Fruit fly (Drosophila melanogaster) whole organism, embryonic: ENCODE results near the gene CG8065.

Experiments used
- CG10267 ChIP-seq: fragments of 200-800 bp; sonication (Bioruptor generic); optimal IDR thresholded peaks from 2 replicates; lab custom pipeline; 2018; ENCODE audit warnings: missing biosample characterization, mild to moderate bottlenecking, missing genetic modification characterization, moderate library complexity
- CG10366 ChIP-seq: fragments of 200-800 bp; sonication (Bioruptor generic); IDR thresholded peaks from 2 replicates; pipeline ENCODE4 v1.3.6; 2022; ENCODE audit warnings: missing biosample characterization, missing genetic modification characterization
- CG12104 ChIP-seq: fragments of 200-800 bp; sonication (Bioruptor generic); optimal IDR thresholded peaks from 3 replicates; lab custom pipeline; 2016; ENCODE audit warnings: missing biosample characterization, missing genetic modification characterization
- CG13296 ChIP-seq: fragments of 200-800 bp; sonication (Bioruptor generic); optimal IDR thresholded peaks from 3 replicates; lab custom pipeline; 2018; ENCODE audit warnings: missing biosample characterization, mild to moderate bottlenecking, missing genetic modification characterization
- CG1603 ChIP-seq: fragments of 200-800 bp; sonication (Bioruptor generic); optimal IDR thresholded peaks from 2 replicates; lab custom pipeline; 2019; ENCODE audit warnings: missing biosample characterization, mild to moderate bottlenecking, missing genetic modification characterization, moderate library complexity
- CG2875 ChIP-seq: fragments of 200-800 bp; sonication (Bioruptor generic); optimal IDR thresholded peaks from 2 replicates; lab custom pipeline; 2017; ENCODE audit warnings: missing biosample characterization, mild to moderate bottlenecking, missing genetic modification characterization, missing genetic modification reagents
- CG31388 ChIP-seq: fragments of 200-800 bp; sonication (Bioruptor generic); optimal IDR thresholded peaks from 2 replicates; lab custom pipeline; 2016; ENCODE audit warnings: missing biosample characterization, missing genetic modification characterization
- CG31441 ChIP-seq: fragments of 200-800 bp; sonication (Bioruptor generic); IDR thresholded peaks from 2 replicates; pipeline ENCODE4 v1.3.6; 2022; ENCODE audit warnings: missing biosample characterization, missing genetic modification characterization
- CG4360 ChIP-seq: fragments of 200-800 bp; sonication (Bioruptor generic); IDR thresholded peaks from 2 replicates; pipeline ENCODE4 v1.3.6; 2022; ENCODE audit warnings: missing biosample characterization, missing genetic modification characterization
- CG4424 ChIP-seq: fragments of 200-800 bp; sonication (Bioruptor generic); optimal IDR thresholded peaks from 3 replicates; lab custom pipeline; 2016; ENCODE audit warnings: missing biosample characterization, missing genetic modification characterization
- CG4820 ChIP-seq: fragments of 200-800 bp; sonication (Bioruptor generic); optimal IDR thresholded peaks from 3 replicates; lab custom pipeline; 2016; ENCODE audit warnings: missing biosample characterization, missing genetic modification characterization
- CG6791 ChIP-seq: fragments of 200-800 bp; sonication (Bioruptor generic); IDR thresholded peaks from 3 replicates; pipeline ENCODE4 v1.3.6; 2022; ENCODE audit warnings: missing biosample characterization, missing genetic modification characterization; ENCODE audit not compliant: partially characterized antibody
- CG6813 ChIP-seq: fragments of 200-800 bp; sonication (Bioruptor generic); optimal IDR thresholded peaks from 2 replicates; lab custom pipeline; 2017; ENCODE audit warnings: missing biosample characterization, missing genetic modification characterization, mild to moderate bottlenecking, moderate library complexity, missing genetic modification reagents
- CG7271 ChIP-seq: fragments of 200-800 bp; sonication (Bioruptor generic); optimal IDR thresholded peaks from 2 replicates; lab custom pipeline; 2018; ENCODE audit warnings: missing biosample characterization, mild to moderate bottlenecking, missing genetic modification characterization, moderate library complexity
- CG7745 ChIP-seq: fragments of 200-800 bp; sonication (Bioruptor generic); optimal IDR thresholded peaks from 2 replicates; lab custom pipeline; 2018; ENCODE audit warnings: missing biosample characterization, mild to moderate bottlenecking, missing genetic modification characterization, moderate library complexity
- CG8281 ChIP-seq: fragments of 200-800 bp; sonication (Bioruptor generic); optimal IDR thresholded peaks from 2 replicates; lab custom pipeline; 2018; ENCODE audit warnings: missing biosample characterization, mild to moderate bottlenecking, missing genetic modification characterization, moderate library complexity
- CG9797 ChIP-seq: fragments of 200-800 bp; sonication (Bioruptor generic); optimal IDR thresholded peaks from 3 replicates; lab custom pipeline; 2018; ENCODE audit warnings: missing biosample characterization, mild to moderate bottlenecking, missing genetic modification characterization
- Elba2 ChIP-seq: fragments of 200-800 bp; sonication (Bioruptor generic); optimal IDR thresholded peaks from 3 replicates; lab custom pipeline; 2016; ENCODE audit warnings: missing biosample characterization, missing genetic modification characterization
- Gsc ChIP-seq: fragments of 200-800 bp; sonication (Bioruptor generic); IDR thresholded peaks from 2 replicates; pipeline ENCODE4 v1.3.6; 2022; ENCODE audit warnings: missing biosample characterization, missing genetic modification characterization
- H15 ChIP-seq: fragments of 200-800 bp; sonication (Bioruptor generic); IDR thresholded peaks from 3 replicates; pipeline ENCODE4 v1.3.6; 2022; ENCODE audit warnings: missing biosample characterization, missing genetic modification characterization
- HLH3B ChIP-seq: fragments of 200-800 bp; sonication (Bioruptor generic); IDR thresholded peaks from 2 replicates; pipeline ENCODE4 v1.3.6; 2022; ENCODE audit warnings: missing biosample characterization, missing genetic modification characterization
- Lim3 ChIP-seq: fragments of 200-800 bp; sonication (Bioruptor generic); IDR thresholded peaks from 2 replicates; pipeline ENCODE4 v1.3.6; 2022; ENCODE audit warnings: missing biosample characterization, missing genetic modification characterization
- NC2α ChIP-seq: fragments of 200-800 bp; sonication (Bioruptor generic); optimal IDR thresholded peaks from 2 replicates; lab custom pipeline; 2016; ENCODE audit warnings: missing biosample characterization, missing genetic modification characterization
- PHDP ChIP-seq: fragments of 200-800 bp; sonication (Bioruptor generic); optimal IDR thresholded peaks from 3 replicates; lab custom pipeline; 2018; ENCODE audit warnings: missing biosample characterization, mild to moderate bottlenecking, missing genetic modification characterization, moderate library complexity
- Ravus ChIP-seq: fragments of 200-800 bp; sonication (Bioruptor generic); IDR thresholded peaks from 2 replicates; pipeline ENCODE4 v1.3.6; 2022; ENCODE audit warnings: missing biosample characterization, missing genetic modification characterization
- Ssrp ChIP-seq: fragments of 200-800 bp; sonication (Bioruptor generic); optimal IDR thresholded peaks from 2 replicates; lab custom pipeline; 2018; ENCODE audit warnings: missing biosample characterization, mild to moderate bottlenecking, missing genetic modification characterization, moderate library complexity
- btn ChIP-seq: fragments of 200-800 bp; sonication (Bioruptor generic); optimal IDR thresholded peaks from 2 replicates; lab custom pipeline; 2016; ENCODE audit warnings: missing biosample characterization, missing genetic modification characterization
- caup ChIP-seq: fragments of 200-800 bp; sonication (Bioruptor generic); optimal IDR thresholded peaks from 3 replicates; lab custom pipeline; 2017; ENCODE audit warnings: missing biosample characterization, mild to moderate bottlenecking, missing genetic modification characterization, moderate library complexity; ENCODE audit not compliant: severe bottlenecking
- crc ChIP-seq: fragments of 200-800 bp; sonication (Bioruptor generic); optimal IDR thresholded peaks from 2 replicates; lab custom pipeline; 2016; ENCODE audit warnings: missing biosample characterization, missing genetic modification characterization
- disco-r ChIP-seq: fragments of 200-800 bp; sonication (Bioruptor generic); optimal IDR thresholded peaks from 2 replicates; lab custom pipeline; 2016; ENCODE audit warnings: missing biosample characterization, missing genetic modification characterization
- grn ChIP-seq: fragments of 200-800 bp; sonication (Bioruptor generic); optimal IDR thresholded peaks from 3 replicates; lab custom pipeline; 2017; ENCODE audit warnings: missing biosample characterization, missing genetic modification characterization
- hb ChIP-seq: fragments of 200-800 bp; sonication (Bioruptor generic); IDR thresholded peaks from 3 replicates; pipeline ENCODE4 v1.3.6; 2022; ENCODE audit warnings: missing biosample characterization, missing genetic modification characterization; ENCODE audit not compliant: partially characterized antibody
- her ChIP-seq: fragments of 200-800 bp; sonication (Bioruptor generic); optimal IDR thresholded peaks from 2 replicates; lab custom pipeline; 2016; ENCODE audit warnings: missing biosample characterization, missing genetic modification characterization
- lola ChIP-seq, 3 experiments: fragments of >200 bp in 2 of 3; fragments of 200-800 bp in 1 of 3; sonication (Bioruptor generic) in 1 of 3; optimal IDR thresholded peaks; 2 replicates each; lab custom pipeline; 2017 to 2019; ENCODE audit warnings: missing biosample characterization in 3 of 3, missing genetic modification characterization in 3 of 3, mild to moderate bottlenecking in 1 of 3, moderate library complexity in 1 of 3
- nerfin-1 ChIP-seq: fragments of 200-800 bp; sonication (Bioruptor generic); optimal IDR thresholded peaks from 3 replicates; lab custom pipeline; 2019; ENCODE audit warnings: missing biosample characterization, mild to moderate bottlenecking, missing genetic modification characterization, moderate library complexity
- nom ChIP-seq: fragments of 200-800 bp; sonication (Bioruptor generic); optimal IDR thresholded peaks from 2 replicates; lab custom pipeline; 2017; ENCODE audit warnings: missing biosample characterization, missing genetic modification characterization, mild to moderate bottlenecking, moderate library complexity, missing genetic modification reagents
- odd ChIP-seq: fragments of 200-800 bp; sonication (Bioruptor generic); optimal IDR thresholded peaks from 2 replicates; lab custom pipeline; 2017; ENCODE audit warnings: missing biosample characterization, mild to moderate bottlenecking, missing genetic modification characterization
- org-1 ChIP-seq: fragments of 200-800 bp; sonication (Bioruptor generic); optimal IDR thresholded peaks from 2 replicates; lab custom pipeline; 2017; ENCODE audit warnings: missing biosample characterization, missing genetic modification characterization
- pho ChIP-seq: fragments of 200-800 bp; sonication (Bioruptor generic); optimal IDR thresholded peaks from 2 replicates; lab custom pipeline; 2016; ENCODE audit warnings: missing biosample characterization, missing genetic modification characterization
- prd ChIP-seq, 3 experiments: fragments of >200 bp in 2 of 3; fragments of 200-800 bp in 1 of 3; sonication (Bioruptor generic) in 1 of 3; optimal IDR thresholded peaks in 2 of 3; IDR thresholded peaks in 1 of 3; 2 replicates in 2 of 3; 3 replicates in 1 of 3; pipeline versions ENCODE4 v1.3.6 to Lab custom; 2017 to 2022; ENCODE audit warnings: missing biosample characterization in 1 of 3, missing genetic modification characterization in 1 of 3
- ranshi ChIP-seq: fragments of 200-800 bp; sonication (Bioruptor generic); IDR thresholded peaks from 2 replicates; pipeline ENCODE4 v1.3.6; 2022; ENCODE audit warnings: missing biosample characterization, missing genetic modification characterization
- sima ChIP-seq: fragments of 200-800 bp; sonication (Bioruptor generic); optimal IDR thresholded peaks from 2 replicates; lab custom pipeline; 2016; ENCODE audit warnings: missing biosample characterization, missing genetic modification characterization
- sna ChIP-seq: fragments of 200-800 bp; sonication (Bioruptor generic); IDR thresholded peaks from 2 replicates; pipeline ENCODE4 v1.3.6; 2022; ENCODE audit warnings: missing biosample characterization, missing genetic modification characterization; ENCODE audit not compliant: partially characterized antibody
- so ChIP-seq: fragments of 200-800 bp; sonication (Bioruptor generic); IDR thresholded peaks from 3 replicates; pipeline ENCODE4 v1.3.6; 2022; ENCODE audit warnings: missing biosample characterization, missing genetic modification characterization
- tin ChIP-seq: fragments of 200-800 bp; sonication (Bioruptor generic); optimal IDR thresholded peaks from 3 replicates; lab custom pipeline; 2016; ENCODE audit warnings: missing biosample characterization, missing genetic modification characterization
- tna ChIP-seq: fragments of 200-800 bp; sonication (Bioruptor generic); IDR thresholded peaks from 2 replicates; pipeline ENCODE4 v1.3.6; 2022; ENCODE audit warnings: missing biosample characterization, missing genetic modification characterization; ENCODE audit not compliant: partially characterized antibody
- toy ChIP-seq: fragments of 200-800 bp; sonication (Bioruptor generic); IDR thresholded peaks from 2 replicates; pipeline ENCODE4 v1.3.6; 2022; ENCODE audit warnings: missing biosample characterization, missing genetic modification characterization
- zf30C ChIP-seq: fragments of 200-800 bp; sonication (Bioruptor generic); optimal IDR thresholded peaks from 3 replicates; lab custom pipeline; 2018; ENCODE audit warnings: missing biosample characterization, mild to moderate bottlenecking, missing genetic modification characterization

The CG8065 gene

DNA sequence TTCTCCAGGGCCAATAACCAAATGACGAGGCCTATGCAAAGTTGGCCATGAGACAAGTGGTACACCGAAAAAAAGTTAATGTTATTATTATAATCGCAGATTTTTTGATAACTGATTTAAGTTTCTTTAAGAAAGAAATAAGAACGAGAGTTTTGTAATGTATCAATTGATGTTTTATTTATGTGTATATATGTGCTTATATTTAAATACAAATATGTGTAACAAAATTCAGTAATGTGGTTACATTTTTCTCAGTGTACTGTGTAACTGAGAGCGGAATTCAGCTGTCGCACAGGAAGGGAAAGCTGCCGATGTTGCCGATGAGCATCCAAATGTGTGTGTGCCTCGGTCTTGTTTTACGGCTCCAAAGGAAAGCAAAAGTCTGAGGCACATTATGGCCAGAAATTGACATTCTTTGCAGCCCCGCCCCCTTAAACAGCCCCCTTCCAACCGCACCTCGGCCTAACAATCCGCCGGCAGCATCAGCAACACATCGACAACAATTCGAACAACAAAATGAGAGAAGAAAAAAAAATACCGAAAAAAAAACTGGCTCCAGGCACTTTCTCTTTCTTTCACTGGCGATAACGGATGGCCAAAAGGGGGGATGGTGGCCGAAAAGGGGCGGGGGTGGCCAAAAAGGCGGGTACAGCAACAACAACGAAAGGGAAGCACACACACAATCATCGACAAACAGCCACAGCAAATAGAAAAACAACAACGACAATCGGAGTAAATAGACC is 9.1 kb upstream of the CG8065 start:
- no peak for TF ChIP-seq CG13296 (GFP tag; lab: Kevin White, UChicago)
- no peak for TF ChIP-seq toy
- no peak for TF ChIP-seq CG9797
- TF ChIP-seq CG1603: peak; percentile 44
- TF ChIP-seq Gsc (GFP tag; lab: Robert Waterston, UW): no peak
- no peak for TF ChIP-seq her (GFP tag; lab: Kevin White, UChicago)
- peak; percentile 2 for TF ChIP-seq CG6813 (GFP tag; lab: Kevin White, UChicago)
- no peak for TF ChIP-seq CG8281 (tag; lab: Kevin White, UChicago)
- no peak for TF ChIP-seq NC2α (GFP tag; lab: Kevin White, UChicago)
- TF ChIP-seq PHDP (tag; lab: Kevin White, UChicago): peak; percentile 35
- TF ChIP-seq CG2875 (GFP tag; lab: Kevin White, UChicago): peak; percentile 57
- TF ChIP-seq HLH3B (GFP tag; lab: Robert Waterston, UW): peak; percentile 73
- no peak for TF ChIP-seq Elba2 (GFP tag; lab: Kevin White, UChicago)
- no peak for TF ChIP-seq odd (GFP tag; lab: Kevin White, UChicago)
- no peak for TF ChIP-seq Lim3 (GFP tag; lab: Robert Waterston, UW)
- no peak for TF ChIP-seq CG12104 (GFP tag; lab: Kevin White, UChicago)
- TF ChIP-seq crc: no peak
- TF ChIP-seq tin (GFP tag; lab: Kevin White, UChicago): peak; percentile 54
- no peak for TF ChIP-seq prd (optimal IDR thresholded peaks at IDR 0.05; lab: Kevin White, UChicago)
- TF ChIP-seq prd (GFP tag; IDR thresholded peaks at IDR 0.05; lab: Robert Waterston, UW): peak; percentile 50; the same call in 2 of the 3 replicates
- no peak for TF ChIP-seq so (GFP tag; lab: Robert Waterston, UW)
- TF ChIP-seq CG4360 (GFP tag; lab: Robert Waterston, UW): no peak
- TF ChIP-seq CG4820: peak; percentile 43
- peak; percentile 33 for TF ChIP-seq org-1 (GFP tag; lab: Kevin White, UChicago)
- no peak for TF ChIP-seq sima (GFP tag; lab: Kevin White, UChicago)
- TF ChIP-seq zf30C (GFP tag; lab: Kevin White, UChicago): no peak
- no peak for TF ChIP-seq grn (GFP tag; lab: Kevin White, UChicago)
- TF ChIP-seq sna (GFP tag; lab: Robert Waterston, UW): no peak
- TF ChIP-seq Ravus (GFP tag; lab: Robert Waterston, UW): no peak
- no peak for TF ChIP-seq CG7271 (tag; lab: Kevin White, UChicago)
- peak; percentile 41 for TF ChIP-seq ranshi (GFP tag; lab: Robert Waterston, UW)
- peak; percentile 68 for TF ChIP-seq CG4424 (GFP tag; lab: Kevin White, UChicago)
- no peak for TF ChIP-seq tna (GFP tag; lab: Robert Waterston, UW)
- TF ChIP-seq lola (GFP tag; optimal IDR thresholded peaks at IDR 0.05; lab: Kevin White, UChicago): peak in 1 of 3 experiments; percentile 19
- TF ChIP-seq hb (GFP tag; lab: Robert Waterston, UW): no peak
- peak; percentile 64 for TF ChIP-seq nerfin-1
- no peak for TF ChIP-seq btn (GFP tag; lab: Kevin White, UChicago)
- TF ChIP-seq CG31441 (GFP tag; lab: Robert Waterston, UW): peak; percentile 80
- no peak for TF ChIP-seq CG7745 (tag; lab: Kevin White, UChicago)
- TF ChIP-seq CG31388 (GFP tag; lab: Kevin White, UChicago): no peak
- TF ChIP-seq disco-r: no peak
- TF ChIP-seq caup (GFP tag; lab: Kevin White, UChicago): no peak
- TF ChIP-seq nom: no peak
- 0 out of 3 replicates have a peak, but pooled peaks have one; percentile 11 for TF ChIP-seq H15
- peak; percentile 59 for TF ChIP-seq Ssrp
- TF ChIP-seq CG6791: no peak
- TF ChIP-seq pho (GFP tag; lab: Kevin White, UChicago): no peak
- TF ChIP-seq CG10366 (GFP tag; lab: Robert Waterston, UW): peak; percentile 28; the same call in 1 of the 2 replicates
- peak; percentile 62 for TF ChIP-seq CG10267
